Worm (Caenorhabditis elegans) whole organism, young adult: Measurements from ENCODE around the gene F14F3.5.

Experiments
- C06A6.2 ChIP-seq: fragments of 200-800 bp; sonication (Bioruptor generic); conservative IDR thresholded peaks from 2 replicates; pipeline ENCODE4 v1.3.6; 2022; ENCODE audit warnings: missing genetic modification characterization, missing compliant biosample characterization
- D2030.7 ChIP-seq: fragments of 200-800 bp; sonication (Bioruptor generic); IDR thresholded peaks from 2 replicates; pipeline ENCODE4 v1.3.6; 2022; ENCODE audit warnings: missing genetic modification reagents, missing genetic modification characterization, missing compliant biosample characterization
- F52B5.7 ChIP-seq: sonication (generic microtip); optimal IDR thresholded peaks from 2 replicates; lab custom pipeline; 2016; ENCODE audit warnings: mild to moderate bottlenecking, missing genetic modification characterization, missing compliant biosample characterization
- F55B11.4 ChIP-seq: sonication (generic microtip); optimal IDR thresholded peaks from 2 replicates; lab custom pipeline; 2016; ENCODE audit warnings: missing compliant biosample characterization, missing genetic modification characterization, borderline replicate concordance; ENCODE audit not compliant: insufficient read depth
- F57C9.4 ChIP-seq: sonication (generic microtip); optimal IDR thresholded peaks from 2 replicates; lab custom pipeline; 2017; ENCODE audit warnings: mild to moderate bottlenecking, missing genetic modification characterization, missing compliant biosample characterization
- K11D2.4 ChIP-seq: fragments of 200-800 bp; sonication (Bioruptor generic); IDR thresholded peaks from 2 replicates; pipeline ENCODE4 v1.3.6; 2022; ENCODE audit warnings: missing genetic modification reagents, missing genetic modification characterization, missing compliant biosample characterization
- T07F8.4 ChIP-seq: sonication (generic microtip); optimal IDR thresholded peaks from 2 replicates; lab custom pipeline; 2016; ENCODE audit warnings: mild to moderate bottlenecking, missing genetic modification characterization, moderate library complexity, missing compliant biosample characterization
- Y53F4B.3 ChIP-seq: fragments of 200-800 bp; sonication (Bioruptor generic); IDR thresholded peaks from 2 replicates; pipeline ENCODE4 v1.3.6; 2022; ENCODE audit warnings: missing genetic modification reagents, missing genetic modification characterization, missing compliant biosample characterization
- Y67H2A.10 ChIP-seq: fragments of 200-800 bp; sonication (Bioruptor generic); conservative IDR thresholded peaks from 2 replicates; pipeline ENCODE4 v1.3.6; 2022; ENCODE audit warnings: missing genetic modification reagents, missing genetic modification characterization, missing compliant biosample characterization
- aptf-2 ChIP-seq: fragments of 200-800 bp; sonication (Bioruptor generic); conservative IDR thresholded peaks from 2 replicates; pipeline ENCODE4 v1.3.6; 2022; ENCODE audit warnings: missing genetic modification reagents, missing genetic modification characterization, missing compliant biosample characterization
- aptf-3 ChIP-seq: fragments of 200-800 bp; sonication (Bioruptor generic); IDR thresholded peaks from 2 replicates; pipeline ENCODE4 v1.3.6; 2022; ENCODE audit warnings: missing genetic modification characterization, missing compliant biosample characterization
- atf-7 ChIP-seq: sonication (generic microtip); optimal IDR thresholded peaks from 2 replicates; lab custom pipeline; 2017; ENCODE audit warnings: mild to moderate bottlenecking, missing genetic modification characterization, missing compliant biosample characterization
- bed-2 ChIP-seq: fragments of 200-800 bp; sonication (Bioruptor generic); IDR thresholded peaks from 2 replicates; pipeline ENCODE4 v1.3.6; 2022; ENCODE audit warnings: missing genetic modification reagents, missing genetic modification characterization, missing compliant biosample characterization
- cebp-1 ChIP-seq, 2 experiments: fragments of 200-800 bp in 1 of 2; sonication (Bioruptor generic) in 1 of 2; sonication (generic microtip) in 1 of 2; IDR thresholded peaks in 1 of 2; optimal IDR thresholded peaks in 1 of 2; 2 replicates each; pipeline versions ENCODE4 v1.3.6 to Lab custom; 2017 to 2022; ENCODE audit warnings: missing compliant biosample characterization in 2 of 2, missing genetic modification characterization in 2 of 2, mild to moderate bottlenecking in 1 of 2, missing genetic modification reagents in 1 of 2, moderate library complexity in 1 of 2
- ceh-100 ChIP-seq: fragments of 200-800 bp; sonication (Bioruptor generic); IDR thresholded peaks from 2 replicates; pipeline ENCODE4 v1.3.6; 2022; ENCODE audit warnings: missing genetic modification reagents, missing genetic modification characterization, missing compliant biosample characterization
- ceh-40 ChIP-seq: fragments of 200-800 bp; sonication (Bioruptor generic); IDR thresholded peaks from 2 replicates; pipeline ENCODE4 v1.3.6; 2022; ENCODE audit warnings: missing genetic modification characterization, missing compliant biosample characterization
- ceh-79 ChIP-seq: sonication (generic microtip); optimal IDR thresholded peaks from 2 replicates; lab custom pipeline; 2017; ENCODE audit warnings: mild to moderate bottlenecking, missing genetic modification characterization, missing compliant biosample characterization
- ceh-91 ChIP-seq: fragments of 200-800 bp; sonication (Bioruptor generic); IDR thresholded peaks from 2 replicates; pipeline ENCODE4 v1.3.6; 2022; ENCODE audit warnings: missing genetic modification reagents, missing genetic modification characterization, missing compliant biosample characterization
- die-1 ChIP-seq: sonication (generic microtip); optimal IDR thresholded peaks from 2 replicates; lab custom pipeline; 2016; ENCODE audit warnings: missing genotype, mild to moderate bottlenecking, missing genetic modification characterization, missing compliant biosample characterization
- dpff-1 ChIP-seq: sonication (generic microtip); optimal IDR thresholded peaks from 2 replicates; lab custom pipeline; 2017; ENCODE audit warnings: mild to moderate bottlenecking, missing genetic modification characterization, missing compliant biosample characterization
- dpl-1 ChIP-seq: fragments of 150-350 bp; optimal IDR thresholded peaks from 2 replicates; lab custom pipeline; 2014; ENCODE audit warnings: missing biosample characterization, missing genetic modification reagents, missing genetic modification characterization
- efl-1 ChIP-seq: fragments of 150-350 bp; optimal IDR thresholded peaks from 2 replicates; lab custom pipeline; 2014; ENCODE audit warnings: missing biosample characterization, missing genetic modification reagents, missing genetic modification characterization
- hlh-12 ChIP-seq: sonication (generic microtip); optimal IDR thresholded peaks from 2 replicates; lab custom pipeline; 2016; ENCODE audit warnings: missing genetic modification characterization, missing compliant biosample characterization
- hmg-20 ChIP-seq: fragments of 200-800 bp; sonication (Bioruptor generic); IDR thresholded peaks from 2 replicates; pipeline ENCODE4 v1.3.6; 2022; ENCODE audit warnings: missing genetic modification reagents, missing genetic modification characterization, missing compliant biosample characterization
- lag-1 ChIP-seq: fragments of 200-800 bp; sonication (Bioruptor generic); IDR thresholded peaks from 2 replicates; pipeline ENCODE4 v1.3.6; 2022; ENCODE audit warnings: missing genetic modification reagents, missing genetic modification characterization, missing compliant biosample characterization
- let-526 ChIP-seq: fragments of 200-800 bp; sonication (Bioruptor generic); IDR thresholded peaks from 2 replicates; pipeline ENCODE4 v1.3.6; 2022; ENCODE audit warnings: missing genetic modification reagents, missing genetic modification characterization, missing compliant biosample characterization
- lin-40 ChIP-seq: sonication (generic microtip); optimal IDR thresholded peaks from 2 replicates; lab custom pipeline; 2016; ENCODE audit warnings: missing genetic modification characterization, mild to moderate bottlenecking, missing compliant biosample characterization, missing genotype, missing genetic modification reagents
- lin-54 ChIP-seq: fragments of 200-800 bp; sonication (Bioruptor generic); optimal IDR thresholded peaks from 2 replicates; lab custom pipeline; 2018; ENCODE audit warnings: mild to moderate bottlenecking, missing genetic modification characterization, missing compliant biosample characterization
- lir-1 ChIP-seq: fragments of 200-800 bp; sonication (Bioruptor generic); conservative IDR thresholded peaks from 2 replicates; pipeline ENCODE4 v1.3.6; 2022; ENCODE audit warnings: missing genetic modification reagents, missing genetic modification characterization, missing compliant biosample characterization
- lsy-27 ChIP-seq: sonication (generic microtip); optimal IDR thresholded peaks from 2 replicates; lab custom pipeline; 2017; ENCODE audit warnings: missing genetic modification characterization, mild to moderate bottlenecking, missing compliant biosample characterization, antibody characterized with exemption, missing genotype, borderline replicate concordance; ENCODE audit not compliant: insufficient read depth
- madf-10 ChIP-seq: sonication (generic microtip); optimal IDR thresholded peaks from 2 replicates; lab custom pipeline; 2016; ENCODE audit warnings: mild to moderate bottlenecking, missing genetic modification characterization, missing compliant biosample characterization
- nfya-2 ChIP-seq: fragments of 200-800 bp; sonication (Bioruptor generic); IDR thresholded peaks from 2 replicates; pipeline ENCODE4 v1.3.6; 2022; ENCODE audit warnings: missing genetic modification reagents, missing genetic modification characterization, missing compliant biosample characterization
- nfyb-1 ChIP-seq: fragments of 200-800 bp; sonication (Bioruptor generic); IDR thresholded peaks from 2 replicates; pipeline ENCODE4 v1.3.6; 2022; ENCODE audit warnings: missing genetic modification reagents, missing genetic modification characterization, missing compliant biosample characterization
- nhr-120 ChIP-seq: fragments of 200-800 bp; sonication (Bioruptor generic); IDR thresholded peaks from 2 replicates; pipeline ENCODE4 v1.3.6; 2022; ENCODE audit warnings: missing genetic modification characterization, missing compliant biosample characterization
- nhr-179 ChIP-seq: sonication (generic microtip); optimal IDR thresholded peaks from 2 replicates; lab custom pipeline; 2016; ENCODE audit warnings: mild to moderate bottlenecking, missing genetic modification characterization, missing compliant biosample characterization
- nhr-27 ChIP-seq: fragments of 200-800 bp; sonication (Bioruptor generic); optimal IDR thresholded peaks from 2 replicates; lab custom pipeline; 2018; ENCODE audit warnings: mild to moderate bottlenecking, missing genetic modification characterization, moderate library complexity, missing compliant biosample characterization
- nhr-90 ChIP-seq: sonication (generic microtip); optimal IDR thresholded peaks from 2 replicates; lab custom pipeline; 2016; ENCODE audit warnings: missing genotype, mild to moderate bottlenecking, missing genetic modification characterization, missing compliant biosample characterization
- pha-4 ChIP-seq: fragments of 150-350 bp; sonication (generic microtip); optimal IDR thresholded peaks from 2 replicates; lab custom pipeline; 2014; ENCODE audit warnings: missing biosample characterization, missing genetic modification reagents, missing genetic modification characterization
- sdz-38 ChIP-seq: sonication (generic microtip); optimal IDR thresholded peaks from 2 replicates; lab custom pipeline; 2016; ENCODE audit warnings: missing genotype, missing genetic modification characterization, missing compliant biosample characterization
- snpc-1.3 ChIP-seq: sonication (generic microtip); optimal IDR thresholded peaks from 2 replicates; lab custom pipeline; 2017; ENCODE audit warnings: missing genetic modification characterization, mild to moderate bottlenecking, missing compliant biosample characterization, antibody characterized with exemption, moderate library complexity, missing genotype, missing genetic modification reagents; ENCODE audit not compliant: insufficient read depth
- sptf-2 ChIP-seq: fragments of 200-800 bp; sonication (Bioruptor generic); optimal IDR thresholded peaks from 2 replicates; lab custom pipeline; 2018; ENCODE audit warnings: mild to moderate bottlenecking, missing genetic modification characterization, missing compliant biosample characterization
- tbx-9 ChIP-seq: sonication (generic microtip); optimal IDR thresholded peaks from 2 replicates; lab custom pipeline; 2016; ENCODE audit warnings: borderline replicate concordance, missing genetic modification characterization, inconsistent platforms, missing compliant biosample characterization
- tlf-1 ChIP-seq: fragments of 200-800 bp; sonication (Bioruptor generic); optimal IDR thresholded peaks from 2 replicates; lab custom pipeline; 2018; ENCODE audit warnings: mild to moderate bottlenecking, missing genetic modification characterization, missing compliant biosample characterization
- zfh-2 ChIP-seq: fragments of 200-800 bp; sonication (Bioruptor generic); conservative IDR thresholded peaks from 2 replicates; pipeline ENCODE4 v1.3.6; 2022; ENCODE audit warnings: missing genetic modification reagents, missing genetic modification characterization, missing compliant biosample characterization
- ztf-18 ChIP-seq: sonication (generic microtip); optimal IDR thresholded peaks from 2 replicates; lab custom pipeline; 2016; ENCODE audit warnings: missing genotype, mild to moderate bottlenecking, missing genetic modification characterization, missing compliant biosample characterization
- ztf-3 ChIP-seq: fragments of 200-800 bp; sonication (Bioruptor generic); optimal IDR thresholded peaks from 2 replicates; lab custom pipeline; 2018; ENCODE audit warnings: mild to moderate bottlenecking, missing genetic modification characterization, missing compliant biosample characterization
- ztf-6 ChIP-seq: fragments of 200-800 bp; sonication (Bioruptor generic); IDR thresholded peaks from 2 replicates; pipeline ENCODE4 v1.3.6; 2022; ENCODE audit warnings: missing genetic modification reagents, missing genetic modification characterization, missing compliant biosample characterization

The F14F3.5 gene

DNA sequence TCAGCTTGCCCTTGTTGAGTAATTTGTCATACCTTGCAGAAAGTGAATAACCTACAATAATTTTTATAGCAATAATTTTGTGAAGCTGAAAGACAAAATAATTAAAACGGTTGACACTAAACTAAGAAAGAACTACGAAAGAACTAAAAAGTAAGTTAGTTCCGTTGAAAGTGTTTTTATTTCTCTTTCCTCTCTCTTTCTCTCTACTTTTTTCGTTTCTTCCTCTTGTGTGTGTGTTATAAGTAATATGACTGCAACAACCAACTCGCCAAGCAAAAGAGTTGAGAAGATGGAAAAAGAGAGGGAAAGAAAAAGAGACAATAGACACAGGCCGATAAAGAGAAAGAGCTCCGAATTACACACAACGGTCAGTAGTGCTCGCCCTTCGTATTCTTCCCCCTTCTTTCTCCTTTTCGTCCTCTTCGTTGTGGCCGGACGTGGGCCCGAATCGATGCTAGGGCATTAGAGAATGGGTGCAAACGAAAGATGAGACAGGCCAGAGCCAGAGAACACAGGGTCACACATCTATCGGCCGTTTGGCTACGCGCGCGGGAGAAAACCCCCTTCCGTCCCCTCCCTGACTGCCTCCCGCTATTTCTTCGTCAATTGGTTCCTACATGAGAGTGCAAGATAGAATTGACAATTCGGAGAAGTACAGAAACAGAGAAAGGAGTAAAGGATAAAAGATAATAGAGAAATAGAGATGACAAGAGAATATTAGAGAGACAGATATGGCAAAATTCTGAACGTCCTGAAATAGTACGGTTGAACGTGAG lies 26.4 kb upstream of the F14F3.5 start, which contains the start of gene syd-2 (continued):
- TF ChIP-seq ceh-40 (GFP tag; lab: Robert Waterston, UW) = no peak
- TF ChIP-seq ztf-3 (GFP tag; lab: Kevin White, UChicago) = no peak
- TF ChIP-seq lsy-27 (tag; lab: Kevin White, UChicago) = no peak
- TF ChIP-seq ztf-6 = no peak
- TF ChIP-seq tlf-1 (GFP tag; lab: Kevin White, UChicago) = no peak
- TF ChIP-seq snpc-1.3 (tag; lab: Kevin White, UChicago) = no peak
- no peak for TF ChIP-seq sdz-38
- TF ChIP-seq efl-1 = no peak
- no peak for TF ChIP-seq nhr-179 (tag; lab: Kevin White, UChicago)
- no peak for TF ChIP-seq atf-7 (tag; lab: Kevin White, UChicago)
- TF ChIP-seq F55B11.4 (tag; lab: Kevin White, UChicago) = no peak
- TF ChIP-seq dpl-1 = no peak
- TF ChIP-seq F52B5.7 = no peak
- TF ChIP-seq madf-10 (tag; lab: Kevin White, UChicago) = peak; percentile 16
- no peak for TF ChIP-seq ceh-100
- TF ChIP-seq K11D2.4 (GFP tag; lab: Robert Waterston, UW) = peak; percentile 35; the same call in 1 of the 2 replicates
- TF ChIP-seq aptf-3 (GFP tag; lab: Robert Waterston, UW) = no peak
- TF ChIP-seq Y53F4B.3 (GFP tag; lab: Robert Waterston, UW) = no peak
- TF ChIP-seq nhr-120 (GFP tag; lab: Robert Waterston, UW) = no peak
- TF ChIP-seq die-1 (tag; lab: Kevin White, UChicago) = peak; percentile 22
- TF ChIP-seq sptf-2 (GFP tag; lab: Kevin White, UChicago) = no peak
- no peak for TF ChIP-seq ceh-91
- no peak for TF ChIP-seq aptf-2
- no peak for TF ChIP-seq nhr-27 (tag; lab: Kevin White, UChicago)
- no peak for TF ChIP-seq D2030.7 (GFP tag; lab: Robert Waterston, UW)
- TF ChIP-seq lin-40 = peak; percentile 64
- TF ChIP-seq ztf-18 (tag; lab: Kevin White, UChicago) = peak; percentile 5
- TF ChIP-seq tbx-9 = no peak
- TF ChIP-seq C06A6.2 = no peak
- TF ChIP-seq hlh-12 = no peak
- no peak for TF ChIP-seq pha-4 (tag; lab: Kevin White, UChicago)
- no peak for TF ChIP-seq ceh-79 (tag; lab: Kevin White, UChicago)
- TF ChIP-seq lag-1 = no peak
- TF ChIP-seq cebp-1 (GFP tag; IDR thresholded peaks at IDR 0.05; lab: Robert Waterston, UW) = no peak
- TF ChIP-seq cebp-1 (tag; optimal IDR thresholded peaks at IDR 0.05; lab: Kevin White, UChicago) = no peak
- TF ChIP-seq zfh-2 (GFP tag; lab: Robert Waterston, UW) = peak; percentile 98
- TF ChIP-seq hmg-20 = no peak
- no peak for TF ChIP-seq nhr-90
- 0 out of 2 replicates have a peak, but pooled peaks have one; percentile 32 for TF ChIP-seq lir-1 (GFP tag; lab: Robert Waterston, UW)
- no peak for TF ChIP-seq lin-54
- TF ChIP-seq dpff-1 (tag; lab: Kevin White, UChicago) = no peak
- no peak for TF ChIP-seq bed-2 (GFP tag; lab: Robert Waterston, UW)
- no peak for TF ChIP-seq F57C9.4 (tag; lab: Kevin White, UChicago)
- no peak for TF ChIP-seq nfya-2 (GFP tag; lab: Robert Waterston, UW)
- no peak for TF ChIP-seq T07F8.4 (tag; lab: Kevin White, UChicago)
- TF ChIP-seq Y67H2A.10 = no peak
- TF ChIP-seq let-526 (GFP tag; lab: Robert Waterston, UW) = 0 out of 2 replicates have a peak, but pooled peaks have one; percentile 19
- no peak for TF ChIP-seq nfyb-1 (GFP tag; lab: Robert Waterston, UW)
